Worm (Caenorhabditis elegans): ENCODE results near the gene W06H8.2.

Gene W06H8.2

DNA sequence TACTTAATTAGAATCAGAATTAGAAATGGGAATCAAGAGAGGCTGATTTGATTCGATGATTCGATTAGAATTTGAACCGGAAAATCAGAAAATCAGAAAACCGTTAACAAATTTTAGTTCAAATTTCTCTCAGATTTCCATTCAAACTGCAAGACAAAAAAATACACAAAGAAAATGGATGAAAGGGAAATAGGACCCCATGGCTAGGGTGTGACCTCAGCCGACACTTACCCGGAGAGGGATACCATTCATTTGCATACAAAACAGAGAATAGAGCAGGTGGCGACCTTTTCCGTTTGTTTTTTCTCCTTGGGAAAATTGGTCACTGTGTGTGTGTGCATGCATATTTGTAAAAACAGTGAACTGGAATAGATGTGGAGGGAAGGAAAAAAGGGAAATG, 27.4 kb downstream of the W06H8.2 start:
- TF ChIP-seq nhr-2 (tag; optimal IDR thresholded peaks at IDR 0.05) (peak; percentile 95), ces-1 (GFP tag; optimal IDR thresholded peaks at IDR 0.05) (peak; percentile 46), lin-13 (tag; optimal IDR thresholded peaks at IDR 0.05) (no peak), unc-39 (tag; optimal IDR thresholded peaks at IDR 0.05) (no peak), unc-62 (GFP tag; optimal IDR thresholded peaks at IDR 0.05) (no peak), cnd-1 (tag; optimal IDR thresholded peaks at IDR 0.05) (peak; percentile 19)

DNA sequence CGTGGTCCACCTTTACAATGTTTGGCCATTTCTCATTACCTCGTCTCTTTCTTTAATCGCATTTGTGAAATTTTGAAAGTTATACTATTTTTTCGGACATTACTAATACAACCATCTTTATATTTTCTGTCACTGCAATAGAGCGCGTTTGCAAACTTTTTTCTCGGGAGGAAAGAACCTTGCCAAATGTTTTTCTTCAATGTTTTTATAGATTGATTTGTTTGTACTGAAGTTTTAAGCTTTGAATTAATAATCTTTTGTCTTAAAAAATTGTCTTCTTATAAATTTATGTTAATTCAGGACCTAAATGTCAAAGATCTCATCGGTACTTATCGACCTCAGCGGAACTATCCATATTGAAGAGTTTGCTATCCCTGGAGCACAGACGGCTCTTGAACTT, 28.3 kb downstream of the W06H8.2 start, which contains the start of gene K08B12.3:
Gene K08B12.3, plus strand, starts transcription at position 301 of the 400 bp plus-strand sequence.
- TF ChIP-seq ceh-39 (tag; optimal IDR thresholded peaks at IDR 0.05): no peak
- TF ChIP-seq hlh-1 (tag; optimal IDR thresholded peaks at IDR 0.05): no peak
- TF ChIP-seq elt-3 (tag; optimal IDR thresholded peaks at IDR 0.05): no peak
- no peak for TF ChIP-seq sptf-1 (tag; optimal IDR thresholded peaks at IDR 0.05)
- no peak for TF ChIP-seq nhr-237 (tag; optimal IDR thresholded peaks at IDR 0.05)

DNA sequence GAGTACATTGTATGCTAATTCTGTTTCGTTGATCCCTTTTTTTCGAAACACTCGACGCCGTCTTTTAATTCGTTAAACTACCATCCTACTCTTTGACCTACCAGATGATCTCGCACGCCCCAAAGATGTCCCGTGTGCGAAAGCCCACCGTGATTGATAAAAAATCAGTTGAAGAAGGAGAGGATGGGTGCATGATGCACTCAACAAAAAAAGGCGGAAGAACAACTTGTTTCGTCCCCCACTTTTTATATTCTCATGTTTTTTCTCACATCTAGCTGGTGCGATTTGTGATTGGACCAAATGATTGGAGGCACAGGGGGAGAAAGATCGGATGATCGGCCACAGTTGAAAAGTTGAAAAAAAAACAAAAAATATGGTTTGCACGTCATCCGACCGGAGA, 31.8 kb downstream of the W06H8.2 start:
- TF ChIP-seq ceh-39 (tag; optimal IDR thresholded peaks at IDR 0.05) (no peak), drap-1 (GFP tag; optimal IDR thresholded peaks at IDR 0.05) (no peak)

DNA sequence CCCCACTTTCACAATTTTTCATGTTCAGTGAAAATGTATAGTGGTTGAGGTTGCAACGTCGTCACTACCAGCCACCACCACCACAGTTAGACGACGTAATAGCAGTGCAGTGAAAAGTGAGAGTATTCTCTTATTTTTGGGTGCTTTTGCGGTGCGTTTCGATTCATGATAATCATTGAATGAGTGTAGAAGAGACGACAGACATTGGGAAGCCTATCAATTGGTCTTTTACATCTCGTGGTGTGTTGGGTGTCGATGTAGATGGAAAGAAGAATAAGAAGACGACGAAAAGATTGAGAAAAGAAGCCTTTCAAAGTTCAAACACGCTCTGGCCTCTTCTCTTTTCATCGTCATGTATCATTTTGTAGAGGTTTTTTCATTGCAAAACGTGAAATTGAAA, 33.3 kb downstream of the W06H8.2 start:
- TF ChIP-seq M03D4.4 (tag; optimal IDR thresholded peaks at IDR 0.05) (no peak), sptf-1 (tag; optimal IDR thresholded peaks at IDR 0.05) (no peak), flh-1 (GFP tag; optimal IDR thresholded peaks at IDR 0.05) (no peak), lin-32 (GFP tag; optimal IDR thresholded peaks at IDR 0.05) (no peak), ztf-11 (tag; optimal IDR thresholded peaks at IDR 0.05) (no peak), nhr-28 (tag; optimal IDR thresholded peaks at IDR 0.05) (no peak)

- no peak for TF ChIP-seq hlh-1 (tag; optimal IDR thresholded peaks at IDR 0.05)
- no peak for TF ChIP-seq nhr-28 (tag; optimal IDR thresholded peaks at IDR 0.05)
- TF ChIP-seq ztf-11 (tag; optimal IDR thresholded peaks at IDR 0.05): no peak
- no peak for TF ChIP-seq mls-2 (tag; optimal IDR thresholded peaks at IDR 0.05)
- TF ChIP-seq lin-32 (GFP tag; optimal IDR thresholded peaks at IDR 0.05): no peak
- no peak for TF ChIP-seq unc-39 (tag; optimal IDR thresholded peaks at IDR 0.05)
- no peak for TF ChIP-seq lin-13 (tag; optimal IDR thresholded peaks at IDR 0.05)
- no peak for TF ChIP-seq nhr-76 (tag; optimal IDR thresholded peaks at IDR 0.05)
- no peak for TF ChIP-seq ceh-83 (GFP tag; optimal IDR thresholded peaks at IDR 0.05)
- no peak for TF ChIP-seq nhr-2 (tag; optimal IDR thresholded peaks at IDR 0.05)
- no peak for TF ChIP-seq pha-4 (tag; optimal IDR thresholded peaks at IDR 0.05)
- no peak for TF ChIP-seq lsy-2 (tag; optimal IDR thresholded peaks at IDR 0.05)
- TF ChIP-seq tbx-8 (GFP tag; optimal IDR thresholded peaks at IDR 0.05): no peak
- TF ChIP-seq cnd-1 (tag; optimal IDR thresholded peaks at IDR 0.05): no peak
- no peak for TF ChIP-seq sptf-1 (tag; optimal IDR thresholded peaks at IDR 0.05)
- TF ChIP-seq snpc-4 (tag; optimal IDR thresholded peaks at IDR 0.05): no peak
- no peak for TF ChIP-seq nhr-237 (tag; optimal IDR thresholded peaks at IDR 0.05)
- no peak for TF ChIP-seq drap-1 (GFP tag; optimal IDR thresholded peaks at IDR 0.05)
- TF ChIP-seq M03D4.4 (tag; optimal IDR thresholded peaks at IDR 0.05): no peak
- TF ChIP-seq ham-2 (GFP tag; optimal IDR thresholded peaks at IDR 0.05): no peak
These were observed 34.2 kb downstream of the W06H8.2 start for ce11 chrV:6240735-6241134.

- no peak for TF ChIP-seq pha-4 (tag; optimal IDR thresholded peaks at IDR 0.05)
- TF ChIP-seq unc-62 (GFP tag; optimal IDR thresholded peaks at IDR 0.05): no peak
These were observed 36.7 kb downstream of the W06H8.2 start for ce11 chrV:6243260-6243659.

ce11 chrV:6244631-6245030, 38.1 kb downstream of the W06H8.2 start:
- TF ChIP-seq ces-1 (GFP tag; optimal IDR thresholded peaks at IDR 0.05) (peak; percentile 26), nhr-237 (tag; optimal IDR thresholded peaks at IDR 0.05) (no peak)

ce11 chrV:6246454-6246981, 40.0 kb downstream of the W06H8.2 start, which contains the start of gene dmd-7:
TSS of gene dmd-7 (plus strand) at chrV:6246931.
- TF ChIP-seq hlh-1 (tag; optimal IDR thresholded peaks at IDR 0.05) (peak; percentile 54), mep-1 (tag; optimal IDR thresholded peaks at IDR 0.05) (peak; percentile 23), cnd-1 (tag; optimal IDR thresholded peaks at IDR 0.05) (no peak), nhr-2 (tag; optimal IDR thresholded peaks at IDR 0.05) (peak; percentile 24), drap-1 (GFP tag; optimal IDR thresholded peaks at IDR 0.05) (no peak), nhr-28 (tag; optimal IDR thresholded peaks at IDR 0.05) (no peak), elt-3 (tag; optimal IDR thresholded peaks at IDR 0.05) (peak; percentile 80), ceh-83 (GFP tag; optimal IDR thresholded peaks at IDR 0.05) (no peak), ceh-39 (tag; optimal IDR thresholded peaks at IDR 0.05) (no peak), lin-13 (tag; optimal IDR thresholded peaks at IDR 0.05) (no peak), lsy-2 (tag; optimal IDR thresholded peaks at IDR 0.05) (peak; percentile 39), sem-2 (GFP tag; optimal IDR thresholded peaks at IDR 0.05) (no peak), pha-4 (tag; optimal IDR thresholded peaks at IDR 0.05) (peak; percentile 29), ces-1 (GFP tag; optimal IDR thresholded peaks at IDR 0.05) (peak; percentile 61), unc-62 (GFP tag; optimal IDR thresholded peaks at IDR 0.05) (peak; percentile 92), lin-32 (GFP tag; optimal IDR thresholded peaks at IDR 0.05) (no peak), elt-1 (tag; optimal IDR thresholded peaks at IDR 0.05; ENCODE audit: borderline replicate concordance, insufficient read depth) (peak; percentile 49), unc-120 (tag; optimal IDR thresholded peaks at IDR 0.05; ENCODE audit: poor library complexity, severe bottlenecking) (peak; percentile 24), nhr-237 (tag; optimal IDR thresholded peaks at IDR 0.05) (peak; percentile 81)
